Worm (Caenorhabditis elegans) whole organism, early embryonic: ENCODE data around the gene F14D2.11.

ENCODE experiments used
- B0310.2 ChIP-seq: sonication (generic microtip); optimal IDR thresholded peaks from 2 replicates; lab custom pipeline; 2016; ENCODE audit warnings: mild to moderate bottlenecking, missing genetic modification characterization, missing compliant biosample characterization
- F13C5.2 ChIP-seq: sonication (generic microtip); optimal IDR thresholded peaks from 2 replicates; lab custom pipeline; 2017; ENCODE audit warnings: mild to moderate bottlenecking, missing genetic modification characterization, inconsistent platforms, missing compliant biosample characterization
- aly-1 ChIP-seq: sonication (generic microtip); optimal IDR thresholded peaks from 2 replicates; lab custom pipeline; 2016; ENCODE audit warnings: missing genetic modification characterization, missing compliant biosample characterization
- ama-1 ChIP-seq: fragments of 150-350 bp; optimal IDR thresholded peaks from 2 replicates; lab custom pipeline; 2014
- ceh-13 ChIP-seq: fragments of 200-800 bp; sonication (Bioruptor generic); optimal IDR thresholded peaks from 2 replicates; lab custom pipeline; 2018; ENCODE audit warnings: mild to moderate bottlenecking, missing genetic modification characterization, missing compliant biosample characterization
- ceh-36 ChIP-seq: sonication (generic microtip); optimal IDR thresholded peaks from 2 replicates; lab custom pipeline; 2016; ENCODE audit warnings: missing genetic modification characterization, inconsistent platforms, missing compliant biosample characterization
- ets-7 ChIP-seq: sonication (generic microtip); optimal IDR thresholded peaks from 2 replicates; lab custom pipeline; 2016; ENCODE audit warnings: missing genotype, missing genetic modification characterization, missing compliant biosample characterization
- flt-1 ChIP-seq: fragments of 200-800 bp; sonication (Bioruptor generic); IDR thresholded peaks from 2 replicates; pipeline ENCODE4 v1.3.6; 2022; ENCODE audit warnings: missing genetic modification characterization, missing compliant biosample characterization
- hmbx-1 ChIP-seq: sonication (generic microtip); optimal IDR thresholded peaks from 2 replicates; lab custom pipeline; 2016; ENCODE audit warnings: mild to moderate bottlenecking, missing genetic modification characterization, missing compliant biosample characterization
- hmg-4 ChIP-seq: fragments of 200-800 bp; sonication (Bioruptor generic); optimal IDR thresholded peaks from 2 replicates; lab custom pipeline; 2018; ENCODE audit warnings: mild to moderate bottlenecking, missing genetic modification characterization, missing compliant biosample characterization
- hnd-1 ChIP-seq: sonication (generic microtip); optimal IDR thresholded peaks from 2 replicates; lab custom pipeline; 2016; ENCODE audit warnings: missing genetic modification characterization, missing compliant biosample characterization
- pes-1 ChIP-seq: fragments of 200-800 bp; sonication (Bioruptor generic); IDR thresholded peaks from 2 replicates; pipeline ENCODE4 v1.3.6; 2022; ENCODE audit warnings: missing genetic modification reagents, missing genetic modification characterization, missing compliant biosample characterization
- scrt-1 ChIP-seq: fragments of 200-800 bp; sonication (Bioruptor generic); IDR thresholded peaks from 2 replicates; pipeline ENCODE4 v1.3.6; 2022; ENCODE audit warnings: missing genetic modification characterization, missing compliant biosample characterization
- sea-1 ChIP-seq: fragments of 200-800 bp; sonication (Bioruptor generic); conservative IDR thresholded peaks from 2 replicates; pipeline ENCODE4 v1.3.6; 2022; ENCODE audit warnings: missing genetic modification characterization, missing compliant biosample characterization
- tbx-11 ChIP-seq: fragments of 200-800 bp; sonication (Bioruptor generic); IDR thresholded peaks from 2 replicates; pipeline ENCODE4 v1.3.6; 2022; ENCODE audit warnings: missing genetic modification characterization, missing compliant biosample characterization
- tbx-37 ChIP-seq: fragments of 200-800 bp; sonication (Bioruptor generic); conservative IDR thresholded peaks from 2 replicates; pipeline ENCODE4 v1.3.6; 2022; ENCODE audit warnings: missing genetic modification reagents, missing genetic modification characterization, missing compliant biosample characterization
- tra-4 ChIP-seq: sonication (generic microtip); optimal IDR thresholded peaks from 2 replicates; lab custom pipeline; 2017; ENCODE audit warnings: missing genetic modification characterization, missing compliant biosample characterization

Gene F14D2.11

DNA sequence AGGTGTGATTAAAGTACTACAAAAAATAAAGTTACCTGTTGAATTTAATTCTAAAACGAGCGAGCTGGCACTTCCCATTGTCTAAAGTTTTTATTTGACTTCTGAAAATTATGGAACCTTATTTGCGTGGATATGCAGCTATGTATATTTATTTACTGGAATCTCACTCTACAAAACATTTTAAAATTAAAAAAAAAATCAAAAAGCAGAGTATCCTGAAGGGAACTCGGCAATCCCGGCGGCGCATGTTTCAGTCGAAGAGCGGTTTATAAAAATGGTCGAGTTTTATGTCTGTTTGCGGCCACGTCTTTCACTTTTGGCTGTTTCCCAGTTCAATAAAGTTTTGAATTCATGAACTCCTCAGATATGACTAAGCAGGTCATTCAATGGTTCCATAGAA lies 4.8 kb downstream of the F14D2.11 start, which contains the start of gene F14D2.19:
Gene F14D2.19 (minus strand): TSS at position 101 of the 400 bp plus-strand sequence.
- TF ChIP-seq tbx-11 (GFP tag; lab: Robert Waterston, UW) (no peak), sea-1 (no peak), hmbx-1 (tag; lab: Kevin White, UChicago) (no peak), aly-1 (no peak), tbx-37 (GFP tag; lab: Robert Waterston, UW) (no peak), F13C5.2 (tag; lab: Kevin White, UChicago) (no peak), ets-7 (tag; lab: Kevin White, UChicago) (no peak), hnd-1 (no peak), hmg-4 (GFP tag; lab: Kevin White, UChicago) (no peak), pes-1 (GFP tag; lab: Robert Waterston, UW) (no peak), tra-4 (tag; lab: Kevin White, UChicago) (no peak), ama-1 (lab: Kevin White, UChicago) (no peak), scrt-1 (GFP tag; lab: Robert Waterston, UW) (no peak)

DNA sequence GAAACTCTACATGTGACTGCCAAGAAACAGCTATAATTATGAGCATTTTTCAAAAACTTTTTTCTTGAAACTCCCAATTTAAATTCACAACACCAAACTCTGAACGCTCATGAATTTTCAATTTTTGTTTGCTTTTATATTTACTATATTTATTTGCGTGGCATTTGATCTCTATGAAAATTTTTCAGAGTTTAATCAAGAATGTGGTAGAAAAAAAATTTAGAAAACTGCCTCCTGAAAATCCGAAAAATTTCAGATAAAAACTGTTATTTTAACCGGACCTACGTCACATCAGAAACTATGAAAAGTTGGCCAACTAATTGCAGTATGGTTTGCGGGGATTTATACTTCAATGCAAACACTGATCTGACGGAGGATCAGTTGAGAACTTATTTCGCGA lies 9.8 kb downstream of the F14D2.11 start, which contains the start of gene irld-27:
Gene irld-27 (plus strand): TSS at position 301 of the 400 bp plus-strand sequence.
- no peak for TF ChIP-seq F13C5.2 (tag; lab: Kevin White, UChicago)
- no peak for TF ChIP-seq B0310.2
- TF ChIP-seq pes-1 (GFP tag; lab: Robert Waterston, UW) = no peak
- no peak for TF ChIP-seq tbx-11 (GFP tag; lab: Robert Waterston, UW)
- no peak for TF ChIP-seq sea-1
- no peak for TF ChIP-seq hmg-4 (GFP tag; lab: Kevin White, UChicago)
- no peak for TF ChIP-seq flt-1 (GFP tag; lab: Robert Waterston, UW)
- TF ChIP-seq hnd-1 = no peak
- no peak for TF ChIP-seq ceh-13
- TF ChIP-seq ceh-36 (tag; lab: Kevin White, UChicago) = no peak
- no peak for TF ChIP-seq tra-4 (tag; lab: Kevin White, UChicago)
- TF ChIP-seq aly-1 = no peak
- no peak for TF ChIP-seq ets-7 (tag; lab: Kevin White, UChicago)

DNA sequence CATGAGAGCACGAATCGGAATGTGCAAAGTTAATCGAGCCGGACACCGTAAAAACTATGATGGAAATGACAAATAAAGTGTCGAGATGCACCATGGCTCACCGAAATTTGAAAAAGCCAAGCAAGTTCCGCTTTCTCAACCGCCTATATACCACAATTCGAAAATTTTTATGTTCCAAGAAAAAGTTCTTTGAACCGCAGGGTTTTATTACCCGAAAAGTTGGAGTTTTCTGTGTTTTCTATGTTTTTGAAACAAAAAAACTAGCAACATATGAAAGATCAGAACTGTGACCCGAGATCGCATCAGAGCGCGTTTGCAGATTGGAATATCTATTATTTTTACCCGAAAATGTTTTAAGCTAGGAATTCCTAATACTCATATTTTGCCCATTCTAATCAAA lies 14.8 kb downstream of the F14D2.11 start, which contains the start of gene Y46D2A.3:
Gene Y46D2A.3 (minus strand): TSS at position 101 of the 400 bp plus-strand sequence.
- TF ChIP-seq pes-1 (GFP tag; lab: Robert Waterston, UW) (no peak), tra-4 (tag; lab: Kevin White, UChicago) (no peak), aly-1 (no peak), hmbx-1 (tag; lab: Kevin White, UChicago) (no peak), hmg-4 (GFP tag; lab: Kevin White, UChicago) (no peak), ceh-36 (tag; lab: Kevin White, UChicago) (no peak), flt-1 (GFP tag; lab: Robert Waterston, UW) (no peak), hnd-1 (no peak), scrt-1 (GFP tag; lab: Robert Waterston, UW) (no peak), F13C5.2 (tag; lab: Kevin White, UChicago) (no peak), tbx-37 (GFP tag; lab: Robert Waterston, UW) (no peak)

DNA sequence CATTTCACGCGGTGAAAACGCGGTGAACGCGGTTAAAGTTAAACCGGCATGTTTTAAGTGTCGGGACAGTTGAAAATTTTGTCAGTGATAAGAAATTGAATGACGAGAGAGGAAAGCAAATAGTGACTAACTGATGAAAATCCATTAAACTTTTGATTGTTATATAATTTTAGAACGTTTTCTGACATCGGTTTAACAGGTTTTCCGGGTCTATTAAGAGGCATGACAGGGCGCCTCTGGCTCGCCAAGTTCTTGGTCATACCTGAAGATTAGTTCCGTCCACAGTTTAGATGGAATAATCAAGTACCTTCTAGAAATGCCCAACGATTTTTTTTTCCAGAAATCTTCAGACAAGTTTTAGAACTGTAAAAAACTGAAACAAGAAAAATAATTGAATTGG lies 18.7 kb downstream of the F14D2.11 start, which contains the start of gene Y46D2A.2:
Gene Y46D2A.2 (minus strand): TSS at position 101 of the 400 bp plus-strand sequence.
- TF ChIP-seq ets-7 (tag; lab: Kevin White, UChicago) = no peak
- no peak for TF ChIP-seq hmg-4 (GFP tag; lab: Kevin White, UChicago)
- TF ChIP-seq ceh-36 (tag; lab: Kevin White, UChicago) = no peak
- no peak for TF ChIP-seq ceh-13
- TF ChIP-seq sea-1 = no peak
- no peak for TF ChIP-seq aly-1
- no peak for TF ChIP-seq hmbx-1 (tag; lab: Kevin White, UChicago)
- no peak for TF ChIP-seq flt-1 (GFP tag; lab: Robert Waterston, UW)
- no peak for TF ChIP-seq B0310.2
- TF ChIP-seq scrt-1 (GFP tag; lab: Robert Waterston, UW) = no peak
- no peak for TF ChIP-seq tbx-37 (GFP tag; lab: Robert Waterston, UW)
- no peak for TF ChIP-seq ama-1 (lab: Kevin White, UChicago)
- TF ChIP-seq hnd-1 = no peak
- TF ChIP-seq pes-1 (GFP tag; lab: Robert Waterston, UW) = no peak
- TF ChIP-seq F13C5.2 (tag; lab: Kevin White, UChicago) = no peak

DNA sequence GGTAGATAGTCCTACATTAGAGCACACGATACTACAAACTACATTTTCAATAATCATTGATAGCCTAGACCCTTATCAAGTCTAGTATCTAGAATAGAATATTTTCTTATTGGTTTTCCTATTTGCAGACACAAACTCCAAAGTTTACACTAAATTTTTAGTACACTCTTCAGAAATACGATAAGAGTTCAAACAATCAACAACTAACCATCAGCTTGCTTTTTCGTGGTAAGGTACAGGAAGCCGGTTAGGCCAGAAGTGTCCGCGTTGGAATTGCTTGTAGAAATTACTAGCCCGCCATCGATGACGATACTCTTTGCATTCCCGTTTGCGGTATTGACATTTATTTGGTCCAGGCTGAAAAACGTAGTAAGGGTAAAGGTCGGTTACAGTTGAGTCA lies 19.6 kb downstream of the F14D2.11 start, which contains the start of gene Y46D2A.1:
Gene Y46D2A.1 (plus strand): TSS at position 301 of the 400 bp plus-strand sequence.
- TF ChIP-seq hmg-4 (GFP tag; lab: Kevin White, UChicago) (no peak), aly-1 (no peak), flt-1 (GFP tag; lab: Robert Waterston, UW) (no peak), hnd-1 (no peak), ceh-36 (tag; lab: Kevin White, UChicago) (no peak), ets-7 (tag; lab: Kevin White, UChicago) (no peak), sea-1 (no peak), tbx-37 (GFP tag; lab: Robert Waterston, UW) (no peak), tra-4 (tag; lab: Kevin White, UChicago) (no peak), B0310.2 (no peak), hmbx-1 (tag; lab: Kevin White, UChicago) (no peak), F13C5.2 (tag; lab: Kevin White, UChicago) (no peak), ceh-13 (no peak), pes-1 (GFP tag; lab: Robert Waterston, UW) (no peak), ama-1 (lab: Kevin White, UChicago) (no peak), tbx-11 (GFP tag; lab: Robert Waterston, UW) (no peak), scrt-1 (GFP tag; lab: Robert Waterston, UW) (no peak)

DNA sequence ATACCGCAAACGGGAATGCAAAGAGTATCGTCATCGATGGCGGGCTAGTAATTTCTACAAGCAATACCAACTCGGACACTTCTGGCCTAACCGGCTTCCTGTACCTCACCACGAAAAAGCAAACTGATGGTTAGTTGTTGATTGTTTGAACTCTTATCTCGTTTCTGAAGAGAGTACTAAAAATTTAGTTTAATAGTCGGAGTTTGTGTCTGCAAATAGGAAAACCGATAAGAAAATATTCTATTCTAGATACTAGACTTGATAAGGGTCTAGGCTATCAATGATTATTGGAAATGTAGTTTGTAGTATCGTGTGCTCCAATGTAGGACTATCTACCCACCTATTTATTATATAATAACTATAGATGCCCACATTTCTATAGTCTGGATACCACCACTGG lies 23.1 kb downstream of the F14D2.11 start:
- TF ChIP-seq ceh-36 (tag; lab: Kevin White, UChicago) = no peak
- TF ChIP-seq ama-1 (lab: Kevin White, UChicago) = no peak
- no peak for TF ChIP-seq hnd-1
- TF ChIP-seq tra-4 (tag; lab: Kevin White, UChicago) = no peak
- TF ChIP-seq sea-1 = no peak
- TF ChIP-seq tbx-11 (GFP tag; lab: Robert Waterston, UW) = no peak
- no peak for TF ChIP-seq aly-1
- no peak for TF ChIP-seq flt-1 (GFP tag; lab: Robert Waterston, UW)
- TF ChIP-seq hmg-4 (GFP tag; lab: Kevin White, UChicago) = no peak
- TF ChIP-seq F13C5.2 (tag; lab: Kevin White, UChicago) = no peak
- no peak for TF ChIP-seq ets-7 (tag; lab: Kevin White, UChicago)
- TF ChIP-seq scrt-1 (GFP tag; lab: Robert Waterston, UW) = no peak
- TF ChIP-seq tbx-37 (GFP tag; lab: Robert Waterston, UW) = no peak
- no peak for TF ChIP-seq ceh-13
- no peak for TF ChIP-seq B0310.2
- no peak for TF ChIP-seq hmbx-1 (tag; lab: Kevin White, UChicago)
- no peak for TF ChIP-seq pes-1 (GFP tag; lab: Robert Waterston, UW)
